Worm (Caenorhabditis elegans) whole organism, L3 larva: ENCODE measurements around the gene sra-4.

ENCODE experiments used
- R02D3.7 ChIP-seq: fragments of 150-350 bp; optimal IDR thresholded peaks from 2 replicates; lab custom pipeline; 2014; ENCODE audit warnings: missing biosample characterization, missing genetic modification characterization
- ama-1 ChIP-seq: fragments of 150-350 bp; optimal IDR thresholded peaks from 2 replicates; lab custom pipeline; 2018
- ceh-16 ChIP-seq: sonication (generic microtip); optimal IDR thresholded peaks from 2 replicates; lab custom pipeline; 2017; ENCODE audit warnings: missing biosample characterization, missing genetic modification characterization
- ceh-82 ChIP-seq: fragments of 150-350 bp; optimal IDR thresholded peaks from 2 replicates; lab custom pipeline; 2014; ENCODE audit warnings: missing biosample characterization, missing genetic modification characterization
- egl-27 ChIP-seq: sonication (generic microtip); optimal IDR thresholded peaks from 4 replicates; lab custom pipeline; 2017; ENCODE audit warnings: missing biosample characterization, missing genetic modification reagents, missing genetic modification characterization
- elt-2 ChIP-seq: sonication (generic microtip); optimal IDR thresholded peaks from 2 replicates; lab custom pipeline; 2016; ENCODE audit warnings: missing genetic modification reagents, mild to moderate bottlenecking, missing genetic modification characterization, missing compliant biosample characterization
- fkh-10 ChIP-seq: sonication (generic microtip); optimal IDR thresholded peaks from 2 replicates; lab custom pipeline; 2017; ENCODE audit warnings: missing biosample characterization, missing genetic modification reagents, missing genetic modification characterization
- lin-15B ChIP-seq: fragments of 150-350 bp; optimal IDR thresholded peaks from 2 replicates; lab custom pipeline; 2014; ENCODE audit warnings: missing biosample characterization, missing genetic modification characterization
- nhr-12 ChIP-seq: fragments of 150-350 bp; optimal IDR thresholded peaks from 2 replicates; lab custom pipeline; 2014; ENCODE audit warnings: missing biosample characterization, missing genetic modification characterization
- nhr-76 ChIP-seq: fragments of 150-350 bp; sonication (generic microtip); optimal IDR thresholded peaks from 5 replicates; lab custom pipeline; 2014; ENCODE audit warnings: missing biosample characterization, missing genetic modification characterization
- pha-4 ChIP-seq: fragments of 150-350 bp; optimal IDR thresholded peaks from 2 replicates; lab custom pipeline; 2014; ENCODE audit warnings: missing biosample characterization, missing genetic modification reagents, missing genetic modification characterization
- skn-1 ChIP-seq: fragments of 150-350 bp; optimal IDR thresholded peaks from 2 replicates; lab custom pipeline; 2014; ENCODE audit warnings: missing biosample characterization, missing genetic modification characterization
- tbx-2 ChIP-seq: sonication (generic microtip); optimal IDR thresholded peaks from 2 replicates; lab custom pipeline; 2016; ENCODE audit warnings: mild to moderate bottlenecking, missing genetic modification characterization, missing compliant biosample characterization
- unc-62 ChIP-seq: fragments of 150-350 bp; sonication (generic microtip); optimal IDR thresholded peaks from 4 replicates; lab custom pipeline; 2014; ENCODE audit warnings: missing biosample characterization, missing genetic modification reagents, missing genetic modification characterization

- TF ChIP-seq egl-27 (tag; lab: Kevin White, UChicago) (no peak), nhr-76 (tag; lab: Kevin White, UChicago) (no peak), fkh-10 (no peak), ama-1 (no peak), nhr-12 (no peak), lin-15B (tag; lab: Kevin White, UChicago) (no peak), tbx-2 (tag; lab: Kevin White, UChicago) (no peak), ceh-82 (tag; lab: Kevin White, UChicago) (no peak), R02D3.7 (tag; lab: Kevin White, UChicago) (no peak), skn-1 (tag; lab: Kevin White, UChicago) (no peak), elt-2 (tag; lab: Kevin White, UChicago) (no peak), unc-62 (no peak), pha-4 (tag; lab: Kevin White, UChicago) (no peak), ceh-16 (no peak)
Measured at ce11 chrII:9573412-9573811, 30.7 kb upstream of the sra-4 start.
